Fruit fly (Drosophila melanogaster) whole organism, embryonic: ENCODE data around the gene Kdsr.

Source experiments
- Ada2b ChIP-seq: fragments of 200-800 bp; sonication (Bioruptor generic); IDR thresholded peaks from 2 replicates; pipeline ENCODE4 v1.3.6; 2022; ENCODE audit warnings: missing biosample characterization, missing genetic modification characterization
- Asciz ChIP-seq: fragments of 200-800 bp; sonication (Bioruptor generic); optimal IDR thresholded peaks from 2 replicates; lab custom pipeline; 2017; ENCODE audit warnings: missing biosample characterization, mild to moderate bottlenecking, missing genetic modification characterization, missing genetic modification reagents
- B-H1 ChIP-seq: fragments of 200-800 bp; sonication (Bioruptor generic); IDR thresholded peaks from 3 replicates; pipeline ENCODE4 v1.3.6; 2022; ENCODE audit warnings: missing biosample characterization, missing genetic modification characterization
- CG14860 ChIP-seq: fragments of 200-800 bp; sonication (Bioruptor generic); IDR thresholded peaks from 3 replicates; pipeline ENCODE4 v1.3.6; 2022; ENCODE audit warnings: missing biosample characterization, missing genetic modification characterization; ENCODE audit not compliant: partially characterized antibody
- CG33557 ChIP-seq: fragments of 200-800 bp; sonication (Bioruptor generic); optimal IDR thresholded peaks from 2 replicates; lab custom pipeline; 2019; ENCODE audit warnings: missing biosample characterization, mild to moderate bottlenecking, missing genetic modification characterization, moderate library complexity
- CG4360 ChIP-seq: fragments of 200-800 bp; sonication (Bioruptor generic); IDR thresholded peaks from 2 replicates; pipeline ENCODE4 v1.3.6; 2022; ENCODE audit warnings: missing biosample characterization, missing genetic modification characterization
- Gug ChIP-seq: fragments of 200-800 bp; sonication (Bioruptor generic); IDR thresholded peaks from 4 replicates; pipeline ENCODE4 v1.3.6; 2022; ENCODE audit warnings: missing biosample characterization, missing genetic modification characterization
- Opbp ChIP-seq: fragments of 200-800 bp; sonication (Bioruptor generic); IDR thresholded peaks from 3 replicates; pipeline ENCODE4 v1.3.6; 2022; ENCODE audit warnings: missing biosample characterization, missing genetic modification characterization; ENCODE audit not compliant: partially characterized antibody
- crc ChIP-seq: fragments of 200-800 bp; sonication (Bioruptor generic); optimal IDR thresholded peaks from 2 replicates; lab custom pipeline; 2016; ENCODE audit warnings: missing biosample characterization, missing genetic modification characterization
- gce ChIP-seq: fragments of 200-800 bp; sonication (Bioruptor generic); IDR thresholded peaks from 3 replicates; pipeline ENCODE4 v1.3.6; 2022; ENCODE audit warnings: missing biosample characterization, missing genetic modification characterization
- h ChIP-seq: fragments of >200 bp; optimal IDR thresholded peaks from 2 replicates; lab custom pipeline; 2017
- ssp ChIP-seq: fragments of 200-800 bp; sonication (Bioruptor generic); IDR thresholded peaks from 2 replicates; pipeline ENCODE4 v1.3.6; 2022; ENCODE audit warnings: missing biosample characterization, missing genetic modification characterization
- tll ChIP-seq, 2 experiments: fragments of 200-800 bp in 1 of 2; fragments of >200 bp in 1 of 2; sonication (Bioruptor generic) in 1 of 2; optimal IDR thresholded peaks; 2 replicates each; lab custom pipeline; 2017 to 2019; ENCODE audit warnings: missing biosample characterization in 2 of 2, missing genetic modification characterization in 2 of 2, mild to moderate bottlenecking in 1 of 2, moderate library complexity in 1 of 2
- zen ChIP-seq: fragments of 200-800 bp; sonication (Bioruptor generic); optimal IDR thresholded peaks from 3 replicates; lab custom pipeline; 2018; ENCODE audit warnings: missing biosample characterization, mild to moderate bottlenecking, missing genetic modification characterization, moderate library complexity

DNA sequence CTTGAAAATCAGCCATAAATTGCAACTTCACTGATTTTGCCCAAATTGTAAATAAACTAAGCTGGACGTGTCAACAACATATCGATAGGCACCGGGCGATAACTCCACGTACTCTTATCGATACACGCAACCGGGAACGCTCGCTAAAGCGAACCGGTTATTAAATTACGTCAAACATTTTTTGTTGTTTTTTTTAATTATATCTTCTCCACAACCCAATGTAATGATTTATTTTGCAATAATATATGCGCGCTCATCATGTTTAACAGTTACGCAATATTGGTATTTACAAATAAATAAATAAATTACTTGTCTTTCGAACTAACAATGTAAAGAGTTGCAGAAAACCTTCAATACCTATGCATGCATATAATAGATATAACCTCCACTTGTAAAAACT, 47.2 kb downstream of the Kdsr start, which contains the start of gene Saysd1:
- TF ChIP-seq Asciz (GFP tag; lab: Kevin White, UChicago) = peak; percentile 28
- TF ChIP-seq CG33557 (GFP tag; lab: Kevin White, UChicago) = peak; percentile 11
- TF ChIP-seq CG4360 (GFP tag; lab: Robert Waterston, UW) = peak; percentile 53; the same call in 1 of the 2 replicates
- TF ChIP-seq zen = no peak
- TF ChIP-seq Ada2b (GFP tag; lab: Robert Waterston, UW) = peak; percentile 48; the same call in 1 of the 2 replicates
- TF ChIP-seq crc = no peak
- no peak for TF ChIP-seq tll (GFP tag; optimal IDR thresholded peaks at IDR 0.05; lab: Kevin White, UChicago)
- peak; percentile 32; the same call in 1 of the 3 replicates for TF ChIP-seq gce (GFP tag; lab: Robert Waterston, UW)
- TF ChIP-seq Gug = peak; percentile 35; the same call in 1 of the 4 replicates
- TF ChIP-seq B-H1 (GFP tag; lab: Robert Waterston, UW) = no peak
- TF ChIP-seq ssp (GFP tag; lab: Robert Waterston, UW) = peak; percentile 37; the same call in 1 of the 2 replicates
- TF ChIP-seq CG14860 = peak; percentile 80
- peak; percentile 85; the same call in 2 of the 3 replicates for TF ChIP-seq Opbp (GFP tag; lab: Robert Waterston, UW)
- no peak for TF ChIP-seq h
